Fruit fly (Drosophila melanogaster): ENCODE measurements around the gene PIG-Q.

dm6 chrX:16331562-16332233 lies 27.2 kb upstream of the PIG-Q start:
- no peak for TF ChIP-seq CG12605 (GFP tag; IDR thresholded peaks at IDR 0.05)
- TF ChIP-seq CG9948 (tag; optimal IDR thresholded peaks at IDR 0.05) = no peak
- TF ChIP-seq fd96Ca (GFP tag; IDR thresholded peaks at IDR 0.05) = no peak
- TF ChIP-seq CG17806 (tag; optimal IDR thresholded peaks at IDR 0.05) = no peak
- TF ChIP-seq D1 (tag; optimal IDR thresholded peaks at IDR 0.05) = no peak
- TF ChIP-seq Pif1A (GFP tag; optimal IDR thresholded peaks at IDR 0.05) = no peak
- no peak for TF ChIP-seq Snoo (tag; optimal IDR thresholded peaks at IDR 0.05)
- no peak for TF ChIP-seq CG10348 (GFP tag; IDR thresholded peaks at IDR 0.05)
- no peak for TF ChIP-seq EcR (GFP tag; optimal IDR thresholded peaks at IDR 0.05)
- no peak for TF ChIP-seq CG34367 (tag; optimal IDR thresholded peaks at IDR 0.05)
- no peak for TF ChIP-seq rn (GFP tag; IDR thresholded peaks at IDR 0.05)
- TF ChIP-seq CG13204 (GFP tag; optimal IDR thresholded peaks at IDR 0.05) = no peak
- no peak for TF ChIP-seq CG8301 (tag; optimal IDR thresholded peaks at IDR 0.05)
- no peak for TF ChIP-seq Ets98B (GFP tag; IDR thresholded peaks at IDR 0.05)

All from whole organism, pupa.